Fruit fly (Drosophila melanogaster) Kc167 (cell line): ENCODE results near the gene CCT3.

Experiments used
- Myc ChIP-seq: fragments of >200 bp; optimal IDR thresholded peaks from 2 replicates; lab custom pipeline; 2017; ENCODE audit warnings: missing external identifiers
- Sin3A ChIP-seq: fragments of >200 bp; optimal IDR thresholded peaks from 2 replicates; lab custom pipeline; 2018; ENCODE audit warnings: missing external identifiers
- h ChIP-seq: fragments of >200 bp; optimal IDR thresholded peaks from 3 replicates; lab custom pipeline; 2018; ENCODE audit warnings: missing external identifiers
- insv ChIP-seq: fragments of >200 bp; optimal IDR thresholded peaks from 3 replicates; lab custom pipeline; 2018; ENCODE audit warnings: missing external identifiers
- psq ChIP-seq: fragments of >200 bp; optimal IDR thresholded peaks from 2 replicates; lab custom pipeline; 2017; ENCODE audit warnings: missing external identifiers
- ttk ChIP-seq: sonication (Bioruptor generic); optimal IDR thresholded peaks from 2 replicates; lab custom pipeline; 2017; ENCODE audit warnings: missing external identifiers

- TF ChIP-seq h (no peak), psq (lab: Kevin White, UChicago) (no peak), insv (no peak), Myc (lab: Kevin White, UChicago) (no peak), Sin3A (lab: Kevin White, UChicago) (no peak), ttk (lab: Kevin White, UChicago) (no peak)
Measured at dm6 chr3R:16624371-16624749, 23.0 kb upstream of the CCT3 start, which contains the start of gene Ccdc114.
